Worm (Caenorhabditis elegans) whole organism, young adult: Measurements from ENCODE around the gene C25F9.12.

Experiments used
- B0019.2 ChIP-seq: fragments of 200-800 bp; sonication (Bioruptor generic); conservative IDR thresholded peaks from 2 replicates; pipeline ENCODE4 v1.3.6; 2022; ENCODE audit warnings: missing genetic modification reagents, missing genetic modification characterization, missing compliant biosample characterization
- F10E7.11 ChIP-seq: sonication (generic microtip); optimal IDR thresholded peaks from 2 replicates; lab custom pipeline; 2017; ENCODE audit warnings: mild to moderate bottlenecking, missing genetic modification characterization, moderate library complexity, missing compliant biosample characterization
- F52B5.7 ChIP-seq: sonication (generic microtip); optimal IDR thresholded peaks from 2 replicates; lab custom pipeline; 2016; ENCODE audit warnings: mild to moderate bottlenecking, missing genetic modification characterization, missing compliant biosample characterization
- F57C9.4 ChIP-seq: sonication (generic microtip); optimal IDR thresholded peaks from 2 replicates; lab custom pipeline; 2017; ENCODE audit warnings: mild to moderate bottlenecking, missing genetic modification characterization, missing compliant biosample characterization
- K11D2.4 ChIP-seq: fragments of 200-800 bp; sonication (Bioruptor generic); IDR thresholded peaks from 2 replicates; pipeline ENCODE4 v1.3.6; 2022; ENCODE audit warnings: missing genetic modification reagents, missing genetic modification characterization, missing compliant biosample characterization
- ama-1 ChIP-seq, 3 experiments: fragments of 150-350 bp in 1 of 3; sonication (generic microtip) in 2 of 3; optimal IDR thresholded peaks; 2 replicates each; lab custom pipeline; 2014 to 2018; ENCODE audit warnings: missing biosample characterization in 2 of 3, missing genetic modification characterization in 2 of 3, missing genetic modification reagents in 2 of 3
- aptf-3 ChIP-seq: fragments of 200-800 bp; sonication (Bioruptor generic); IDR thresholded peaks from 2 replicates; pipeline ENCODE4 v1.3.6; 2022; ENCODE audit warnings: missing genetic modification characterization, missing compliant biosample characterization
- athp-1 ChIP-seq: sonication (generic microtip); optimal IDR thresholded peaks from 2 replicates; lab custom pipeline; 2017; ENCODE audit warnings: mild to moderate bottlenecking, missing genetic modification characterization, missing compliant biosample characterization
- attf-3 ChIP-seq: fragments of 200-800 bp; sonication (Bioruptor generic); conservative IDR thresholded peaks from 2 replicates; pipeline ENCODE4 v1.3.6; 2022; ENCODE audit warnings: missing genetic modification reagents, missing genetic modification characterization, missing compliant biosample characterization
- attf-5 ChIP-seq: fragments of 200-800 bp; sonication (Bioruptor generic); optimal IDR thresholded peaks from 2 replicates; lab custom pipeline; 2018; ENCODE audit warnings: mild to moderate bottlenecking, missing genetic modification characterization, missing compliant biosample characterization
- bed-1 ChIP-seq: fragments of 200-800 bp; sonication (Bioruptor generic); IDR thresholded peaks from 2 replicates; pipeline ENCODE4 v1.3.6; 2022; ENCODE audit warnings: missing genetic modification reagents, missing genetic modification characterization, missing compliant biosample characterization
- bed-2 ChIP-seq: fragments of 200-800 bp; sonication (Bioruptor generic); IDR thresholded peaks from 2 replicates; pipeline ENCODE4 v1.3.6; 2022; ENCODE audit warnings: missing genetic modification reagents, missing genetic modification characterization, missing compliant biosample characterization
- ccch-3 ChIP-seq: fragments of 200-800 bp; sonication (Bioruptor generic); optimal IDR thresholded peaks from 2 replicates; lab custom pipeline; 2018; ENCODE audit warnings: mild to moderate bottlenecking, missing genetic modification characterization, missing compliant biosample characterization
- ceh-27 ChIP-seq: fragments of 200-800 bp; sonication (Bioruptor generic); optimal IDR thresholded peaks from 2 replicates; lab custom pipeline; 2018; ENCODE audit warnings: mild to moderate bottlenecking, missing genetic modification characterization, moderate library complexity, missing compliant biosample characterization
- ceh-58 ChIP-seq: fragments of 200-800 bp; sonication (Bioruptor generic); IDR thresholded peaks from 2 replicates; pipeline ENCODE4 v1.3.6; 2022; ENCODE audit warnings: missing genetic modification characterization, missing compliant biosample characterization
- ceh-79 ChIP-seq: sonication (generic microtip); optimal IDR thresholded peaks from 2 replicates; lab custom pipeline; 2017; ENCODE audit warnings: mild to moderate bottlenecking, missing genetic modification characterization, missing compliant biosample characterization
- dox-1 ChIP-seq: fragments of 200-800 bp; sonication (Bioruptor generic); IDR thresholded peaks from 2 replicates; pipeline ENCODE4 v1.3.6; 2022; ENCODE audit warnings: missing genetic modification reagents, missing genetic modification characterization, missing compliant biosample characterization
- efl-1 ChIP-seq: fragments of 150-350 bp; optimal IDR thresholded peaks from 2 replicates; lab custom pipeline; 2014; ENCODE audit warnings: missing biosample characterization, missing genetic modification reagents, missing genetic modification characterization
- egl-18 ChIP-seq: fragments of 200-800 bp; sonication (Bioruptor generic); IDR thresholded peaks from 2 replicates; pipeline ENCODE4 v1.3.6; 2022; ENCODE audit warnings: missing genetic modification reagents, missing genetic modification characterization, missing compliant biosample characterization
- egrh-3 ChIP-seq: fragments of 200-800 bp; sonication (Bioruptor generic); IDR thresholded peaks from 2 replicates; pipeline ENCODE4 v1.3.6; 2022; ENCODE audit warnings: missing genetic modification reagents, missing genetic modification characterization, missing compliant biosample characterization
- ekl-4 ChIP-seq: fragments of 200-800 bp; sonication (Bioruptor generic); IDR thresholded peaks from 2 replicates; pipeline ENCODE4 v1.3.6; 2022; ENCODE audit warnings: missing genetic modification reagents, missing genetic modification characterization, missing compliant biosample characterization
- ets-4 ChIP-seq: fragments of 200-800 bp; sonication (Bioruptor generic); optimal IDR thresholded peaks from 2 replicates; lab custom pipeline; 2018; ENCODE audit warnings: mild to moderate bottlenecking, missing genetic modification characterization, missing compliant biosample characterization
- fkh-3 ChIP-seq: sonication (generic microtip); optimal IDR thresholded peaks from 2 replicates; lab custom pipeline; 2016; ENCODE audit warnings: mild to moderate bottlenecking, missing genetic modification characterization, missing compliant biosample characterization
- gei-17 ChIP-seq: fragments of 200-800 bp; sonication (Bioruptor generic); optimal IDR thresholded peaks from 2 replicates; lab custom pipeline; 2018; ENCODE audit warnings: mild to moderate bottlenecking, missing genetic modification characterization, missing compliant biosample characterization
- hmg-1.2 ChIP-seq: fragments of 200-800 bp; sonication (Bioruptor generic); IDR thresholded peaks from 2 replicates; pipeline ENCODE4 v1.3.6; 2022; ENCODE audit warnings: missing genetic modification reagents, missing genetic modification characterization, missing compliant biosample characterization
- lag-1 ChIP-seq: fragments of 200-800 bp; sonication (Bioruptor generic); IDR thresholded peaks from 2 replicates; pipeline ENCODE4 v1.3.6; 2022; ENCODE audit warnings: missing genetic modification reagents, missing genetic modification characterization, missing compliant biosample characterization
- lin-26 ChIP-seq: fragments of 200-800 bp; sonication (Bioruptor generic); IDR thresholded peaks from 2 replicates; pipeline ENCODE4 v1.3.6; 2022; ENCODE audit warnings: missing genetic modification reagents, missing genetic modification characterization, missing compliant biosample characterization
- lin-40 ChIP-seq: sonication (generic microtip); optimal IDR thresholded peaks from 2 replicates; lab custom pipeline; 2016; ENCODE audit warnings: missing genetic modification characterization, mild to moderate bottlenecking, missing compliant biosample characterization, missing genotype, missing genetic modification reagents
- lin-54 ChIP-seq: fragments of 200-800 bp; sonication (Bioruptor generic); optimal IDR thresholded peaks from 2 replicates; lab custom pipeline; 2018; ENCODE audit warnings: mild to moderate bottlenecking, missing genetic modification characterization, missing compliant biosample characterization
- lir-1 ChIP-seq: fragments of 200-800 bp; sonication (Bioruptor generic); conservative IDR thresholded peaks from 2 replicates; pipeline ENCODE4 v1.3.6; 2022; ENCODE audit warnings: missing genetic modification reagents, missing genetic modification characterization, missing compliant biosample characterization
- lsy-27 ChIP-seq: sonication (generic microtip); optimal IDR thresholded peaks from 2 replicates; lab custom pipeline; 2017; ENCODE audit warnings: missing genetic modification characterization, mild to moderate bottlenecking, missing compliant biosample characterization, antibody characterized with exemption, missing genotype, borderline replicate concordance; ENCODE audit not compliant: insufficient read depth
- madf-3 ChIP-seq: fragments of 200-800 bp; sonication (Bioruptor generic); IDR thresholded peaks from 2 replicates; pipeline ENCODE4 v1.3.6; 2022; ENCODE audit warnings: missing genetic modification reagents, missing genetic modification characterization, missing compliant biosample characterization
- mel-28 ChIP-seq: sonication (generic microtip); optimal IDR thresholded peaks from 2 replicates; lab custom pipeline; 2016; ENCODE audit warnings: borderline replicate concordance, mild to moderate bottlenecking, missing genetic modification characterization, missing compliant biosample characterization
- nfya-1 ChIP-seq: sonication (generic microtip); optimal IDR thresholded peaks from 2 replicates; lab custom pipeline; 2017; ENCODE audit warnings: antibody characterized with exemption, missing compliant biosample characterization, missing genetic modification characterization, borderline replicate concordance; ENCODE audit not compliant: insufficient read depth
- nfya-2 ChIP-seq: fragments of 200-800 bp; sonication (Bioruptor generic); IDR thresholded peaks from 2 replicates; pipeline ENCODE4 v1.3.6; 2022; ENCODE audit warnings: missing genetic modification reagents, missing genetic modification characterization, missing compliant biosample characterization
- nhr-90 ChIP-seq: sonication (generic microtip); optimal IDR thresholded peaks from 2 replicates; lab custom pipeline; 2016; ENCODE audit warnings: missing genotype, mild to moderate bottlenecking, missing genetic modification characterization, missing compliant biosample characterization
- rec-8 ChIP-seq, 2 experiments: sonication (generic microtip); optimal IDR thresholded peaks; 2 replicates each; lab custom pipeline; 2016; ENCODE audit warnings: mild to moderate bottlenecking in 2 of 2, missing genetic modification characterization in 2 of 2, missing genetic modification reagents in 2 of 2, missing genotype in 2 of 2, missing biosample characterization in 1 of 2, missing compliant biosample characterization in 1 of 2, moderate library complexity in 1 of 2
- repo-1 ChIP-seq: sonication (generic microtip); optimal IDR thresholded peaks from 2 replicates; lab custom pipeline; 2017; ENCODE audit warnings: mild to moderate bottlenecking, missing genetic modification characterization, missing compliant biosample characterization
- rpc-1 ChIP-seq, 2 experiments: fragments of 150-350 bp in 1 of 2; sonication (generic microtip) in 1 of 2; optimal IDR thresholded peaks; 2 replicates each; lab custom pipeline; 2014 to 2018; ENCODE audit warnings: missing biosample characterization in 1 of 2, missing genetic modification characterization in 1 of 2, missing genetic modification reagents in 1 of 2, missing genotype in 1 of 2
- sptf-2 ChIP-seq: fragments of 200-800 bp; sonication (Bioruptor generic); optimal IDR thresholded peaks from 2 replicates; lab custom pipeline; 2018; ENCODE audit warnings: mild to moderate bottlenecking, missing genetic modification characterization, missing compliant biosample characterization
- tbx-9 ChIP-seq: sonication (generic microtip); optimal IDR thresholded peaks from 2 replicates; lab custom pipeline; 2016; ENCODE audit warnings: borderline replicate concordance, missing genetic modification characterization, inconsistent platforms, missing compliant biosample characterization
- tlf-1 ChIP-seq: fragments of 200-800 bp; sonication (Bioruptor generic); optimal IDR thresholded peaks from 2 replicates; lab custom pipeline; 2018; ENCODE audit warnings: mild to moderate bottlenecking, missing genetic modification characterization, missing compliant biosample characterization
- zfh-2 ChIP-seq: fragments of 200-800 bp; sonication (Bioruptor generic); conservative IDR thresholded peaks from 2 replicates; pipeline ENCODE4 v1.3.6; 2022; ENCODE audit warnings: missing genetic modification reagents, missing genetic modification characterization, missing compliant biosample characterization
- ztf-25 ChIP-seq: fragments of 200-800 bp; sonication (Bioruptor generic); IDR thresholded peaks from 2 replicates; pipeline ENCODE4 v1.3.6; 2022; ENCODE audit warnings: missing genetic modification reagents, missing genetic modification characterization, missing compliant biosample characterization
- ztf-6 ChIP-seq: fragments of 200-800 bp; sonication (Bioruptor generic); IDR thresholded peaks from 2 replicates; pipeline ENCODE4 v1.3.6; 2022; ENCODE audit warnings: missing genetic modification reagents, missing genetic modification characterization, missing compliant biosample characterization

The C25F9.12 gene

ce11 chrV:19430351-19430913 lies 27.7 kb upstream of the C25F9.12 start (continued):
- peak; percentile 67 for TF ChIP-seq athp-1 (tag; lab: Kevin White, UChicago)
- TF ChIP-seq ekl-4, result peak; percentile 46
- no peak for TF ChIP-seq ceh-58 (GFP tag; lab: Robert Waterston, UW)
- TF ChIP-seq ztf-6 (GFP tag; lab: Robert Waterston, UW), result no peak
- no peak for TF ChIP-seq B0019.2 (GFP tag; lab: Robert Waterston, UW)
- no peak; the same call in 1 of the 2 replicates for TF ChIP-seq zfh-2 (GFP tag; lab: Robert Waterston, UW)
- peak; percentile 63 for TF ChIP-seq F52B5.7 (tag; lab: Kevin White, UChicago)
- TF ChIP-seq egl-18 (GFP tag; lab: Robert Waterston, UW), result no peak
- 0 out of 2 replicates have a peak, but pooled peaks have one; percentile 35 for TF ChIP-seq madf-3
- TF ChIP-seq K11D2.4 (GFP tag; lab: Robert Waterston, UW), result no peak
- peak; percentile 23 for TF ChIP-seq sptf-2 (GFP tag; lab: Kevin White, UChicago)
- TF ChIP-seq hmg-1.2 (GFP tag; lab: Robert Waterston, UW), result peak; percentile 28; the same call in 1 of the 2 replicates
- TF ChIP-seq attf-5 (GFP tag; lab: Kevin White, UChicago), result no peak
- no peak for TF ChIP-seq lag-1 (GFP tag; lab: Robert Waterston, UW)
- TF ChIP-seq lin-26, result 0 out of 2 replicates have a peak, but pooled peaks have one; percentile 44
- TF ChIP-seq nhr-90, result no peak
- TF ChIP-seq efl-1 (GFP tag; lab: Kevin White, UChicago), result no peak
- peak; percentile 24 for TF ChIP-seq fkh-3 (tag; lab: Kevin White, UChicago)
- no peak for TF ChIP-seq ceh-79
- TF ChIP-seq ccch-3 (GFP tag; lab: Kevin White, UChicago), result no peak
- no peak for TF ChIP-seq lin-40
- TF ChIP-seq ets-4 (GFP tag; lab: Kevin White, UChicago), result no peak
- TF ChIP-seq, all 124 proteins: peak for 17

- no peak for TF ChIP-seq lin-54 (GFP tag; lab: Kevin White, UChicago)
- TF ChIP-seq efl-1 (GFP tag; lab: Kevin White, UChicago), result no peak
- no peak for TF ChIP-seq zfh-2 (GFP tag; lab: Robert Waterston, UW)
- TF ChIP-seq F57C9.4 (tag; lab: Kevin White, UChicago), result no peak
- TF ChIP-seq bed-2 (GFP tag; lab: Robert Waterston, UW), result no peak
- no peak for TF ChIP-seq bed-1
- TF ChIP-seq lir-1 (GFP tag; lab: Robert Waterston, UW), result no peak
- no peak for TF ChIP-seq rpc-1 (optimal IDR thresholded peaks at IDR 0.05; lab: Kevin White, UChicago)
- no peak for TF ChIP-seq rpc-1 (tag; optimal IDR thresholded peaks at IDR 0.05; lab: Kevin White, UChicago)
- no peak for TF ChIP-seq tlf-1 (GFP tag; lab: Kevin White, UChicago)
- no peak for TF ChIP-seq ekl-4
Observed at ce11 chrV:19429605-19430004, 26.9 kb upstream of the C25F9.12 start.

ce11 chrV:19428936-19429335 lies 26.2 kb upstream of the C25F9.12 start:
- TF ChIP-seq ama-1 (optimal IDR thresholded peaks at IDR 0.05; lab: Kevin White, UChicago) (no peak), ama-1 (GFP tag; optimal IDR thresholded peaks at IDR 0.05; lab: Kevin White, UChicago) (no peak), gei-17 (GFP tag; lab: Kevin White, UChicago) (no peak), rec-8 (tag; optimal IDR thresholded peaks at IDR 0.05; lab: Kevin White, UChicago) (no peak), mel-28 (tag; lab: Kevin White, UChicago) (no peak), egrh-3 (GFP tag; lab: Robert Waterston, UW) (no peak), ceh-27 (GFP tag; lab: Kevin White, UChicago) (no peak), nfya-2 (no peak), F10E7.11 (tag; lab: Kevin White, UChicago) (no peak), repo-1 (no peak), bed-2 (GFP tag; lab: Robert Waterston, UW) (no peak), ztf-25 (no peak), aptf-3 (GFP tag; lab: Robert Waterston, UW) (no peak), lsy-27 (no peak), nfya-1 (tag; lab: Kevin White, UChicago) (no peak), dox-1 (GFP tag; lab: Robert Waterston, UW) (no peak), lag-1 (GFP tag; lab: Robert Waterston, UW) (no peak), attf-3 (GFP tag; lab: Robert Waterston, UW) (no peak), tbx-9 (tag; lab: Kevin White, UChicago) (no peak)
